Fruit fly (Drosophila melanogaster): Measurements from ENCODE around the gene CG13603.
A peak's percentile ranks its signal among the peaks of the same experiment; 100 is the strongest.

Gene CG13603

dm6 chr3R:24008887-24009286, 22.5 kb upstream of the CG13603 start:
- TF ChIP-seq dl (GFP tag; optimal IDR thresholded peaks at IDR 0.05; ENCODE audit: insufficient read depth in 1 of 2, partially characterized antibody in 2 of 2) (no peak), h (GFP tag; optimal IDR thresholded peaks at IDR 0.05) (no peak)

- TF ChIP-seq jim (GFP tag; optimal IDR thresholded peaks at IDR 0.05) (no peak), foxo (GFP tag; optimal IDR thresholded peaks at IDR 0.05) (peak in 1 of 2 experiments; percentile 35)
Observed at dm6 chr3R:24007775-24008506, 21.6 kb upstream of the CG13603 start.

- TF ChIP-seq CG9705 (GFP tag; optimal IDR thresholded peaks at IDR 0.05) (no peak), sv (GFP tag; optimal IDR thresholded peaks at IDR 0.05) (no peak), Mio (GFP tag; optimal IDR thresholded peaks at IDR 0.05) (no peak), pan (optimal IDR thresholded peaks at IDR 0.05) (no peak), fru (GFP tag; optimal IDR thresholded peaks at IDR 0.05) (peak; percentile 34), lola (GFP tag; optimal IDR thresholded peaks at IDR 0.05) (no peak), Vsx2 (GFP tag; optimal IDR thresholded peaks at IDR 0.05; ENCODE audit: partially characterized antibody) (peak; percentile 11), HLH106 (tag; optimal IDR thresholded peaks at IDR 0.05) (peak; percentile 45), br (GFP tag; optimal IDR thresholded peaks at IDR 0.05) (peak; percentile 33), psq (GFP tag; optimal IDR thresholded peaks at IDR 0.05) (peak; percentile 37), CG32264 (GFP tag; optimal IDR thresholded peaks at IDR 0.05) (no peak), Hr83 (GFP tag; optimal IDR thresholded peaks at IDR 0.05; ENCODE audit: poor library complexity, severe bottlenecking) (peak; percentile 70), OdsH (GFP tag; optimal IDR thresholded peaks at IDR 0.05) (no peak), Abd-B (GFP tag; optimal IDR thresholded peaks at IDR 0.05) (no peak), Dfd (GFP tag; optimal IDR thresholded peaks at IDR 0.05) (no peak), ey (GFP tag; optimal IDR thresholded peaks at IDR 0.05) (no peak), Sp1 (GFP tag; optimal IDR thresholded peaks at IDR 0.05) (peak; percentile 40), dmrt93B (GFP tag; optimal IDR thresholded peaks at IDR 0.05) (no peak), Hnf4 (GFP tag; optimal IDR thresholded peaks at IDR 0.05) (no peak), rgr (GFP tag; optimal IDR thresholded peaks at IDR 0.05) (no peak), CrebA (GFP tag; optimal IDR thresholded peaks at IDR 0.05; ENCODE audit: borderline replicate concordance) (no peak), Dif (GFP tag; optimal IDR thresholded peaks at IDR 0.05; ENCODE audit: partially characterized antibody) (peak; percentile 68), h (GFP tag; optimal IDR thresholded peaks at IDR 0.05) (peak; percentile 46), Jra (GFP tag; optimal IDR thresholded peaks at IDR 0.05) (no peak), jim (GFP tag; optimal IDR thresholded peaks at IDR 0.05) (peak; percentile 43), dl (GFP tag; optimal IDR thresholded peaks at IDR 0.05; ENCODE audit: insufficient read depth in 1 of 2, partially characterized antibody in 2 of 2) (peak in 1 of 2 experiments; percentile 9), foxo (GFP tag; optimal IDR thresholded peaks at IDR 0.05) (no peak), sage (GFP tag; optimal IDR thresholded peaks at IDR 0.05) (no peak), N (GFP tag; optimal IDR thresholded peaks at IDR 0.05) (no peak), GATAd (GFP tag; optimal IDR thresholded peaks at IDR 0.05) (no peak), woc (GFP tag; optimal IDR thresholded peaks at IDR 0.05) (peak; percentile 45), dsf (GFP tag; optimal IDR thresholded peaks at IDR 0.05; ENCODE audit: borderline replicate concordance) (no peak), Hr78 (GFP tag; optimal IDR thresholded peaks at IDR 0.05) (no peak), Myc (optimal IDR thresholded peaks at IDR 0.05) (peak; percentile 99), tai (GFP tag; optimal IDR thresholded peaks at IDR 0.05) (no peak), Rel (GFP tag; optimal IDR thresholded peaks at IDR 0.05) (no peak), Rel (tag; optimal IDR thresholded peaks at IDR 0.05) (no peak), usp (GFP tag; optimal IDR thresholded peaks at IDR 0.05) (no peak), brk (GFP tag; optimal IDR thresholded peaks at IDR 0.05) (no peak)
Observed at dm6 chr3R:24006449-24007159, 20.2 kb upstream of the CG13603 start.

Measured in whole organism, wandering third instar larva.